Worm (Caenorhabditis elegans) whole organism, young adult: ENCODE data around the gene nspe-6.

Source experiments
- B0019.2 ChIP-seq: fragments of 200-800 bp; sonication (Bioruptor generic); conservative IDR thresholded peaks from 2 replicates; pipeline ENCODE4 v1.3.6; 2022; ENCODE audit warnings: missing genetic modification reagents, missing genetic modification characterization, missing compliant biosample characterization
- B0336.3 ChIP-seq: fragments of 200-800 bp; sonication (Bioruptor generic); IDR thresholded peaks from 2 replicates; pipeline ENCODE4 v1.3.6; 2022; ENCODE audit warnings: missing genetic modification characterization, missing compliant biosample characterization
- F22D6.2 ChIP-seq: sonication (generic microtip); optimal IDR thresholded peaks from 2 replicates; lab custom pipeline; 2016; ENCODE audit warnings: mild to moderate bottlenecking, missing genetic modification characterization, missing compliant biosample characterization
- F33H1.4 ChIP-seq: fragments of 200-800 bp; sonication (Bioruptor generic); IDR thresholded peaks from 2 replicates; pipeline ENCODE4 v1.3.6; 2022; ENCODE audit warnings: missing genetic modification reagents, missing genetic modification characterization, missing compliant biosample characterization
- F49E8.2 ChIP-seq: sonication (generic microtip); optimal IDR thresholded peaks from 3 replicates; lab custom pipeline; 2017; ENCODE audit warnings: missing genetic modification characterization, mild to moderate bottlenecking, missing compliant biosample characterization, antibody characterized with exemption, moderate library complexity; ENCODE audit not compliant: insufficient read depth
- Y53F4B.3 ChIP-seq: fragments of 200-800 bp; sonication (Bioruptor generic); IDR thresholded peaks from 2 replicates; pipeline ENCODE4 v1.3.6; 2022; ENCODE audit warnings: missing genetic modification reagents, missing genetic modification characterization, missing compliant biosample characterization
- Y53G8AR.9 ChIP-seq: fragments of 200-800 bp; sonication (Bioruptor generic); conservative IDR thresholded peaks from 2 replicates; pipeline ENCODE4 v1.3.6; 2022; ENCODE audit warnings: missing genetic modification reagents, missing genetic modification characterization, missing compliant biosample characterization
- Y56A3A.18 ChIP-seq: fragments of 200-800 bp; sonication (Bioruptor generic); IDR thresholded peaks from 2 replicates; pipeline ENCODE4 v1.3.6; 2022; ENCODE audit warnings: missing genetic modification reagents, missing genetic modification characterization, missing compliant biosample characterization
- ama-1 ChIP-seq, 3 experiments: fragments of 150-350 bp in 1 of 3; sonication (generic microtip) in 2 of 3; optimal IDR thresholded peaks; 2 replicates each; lab custom pipeline; 2014 to 2018; ENCODE audit warnings: missing biosample characterization in 2 of 3, missing genetic modification characterization in 2 of 3, missing genetic modification reagents in 2 of 3
- attf-6 ChIP-seq: fragments of 200-800 bp; sonication (Bioruptor generic); IDR thresholded peaks from 2 replicates; pipeline ENCODE4 v1.3.6; 2022; ENCODE audit warnings: missing genetic modification reagents, missing genetic modification characterization, missing compliant biosample characterization
- ccch-3 ChIP-seq: fragments of 200-800 bp; sonication (Bioruptor generic); optimal IDR thresholded peaks from 2 replicates; lab custom pipeline; 2018; ENCODE audit warnings: mild to moderate bottlenecking, missing genetic modification characterization, missing compliant biosample characterization
- ceh-100 ChIP-seq: fragments of 200-800 bp; sonication (Bioruptor generic); IDR thresholded peaks from 2 replicates; pipeline ENCODE4 v1.3.6; 2022; ENCODE audit warnings: missing genetic modification reagents, missing genetic modification characterization, missing compliant biosample characterization
- ceh-58 ChIP-seq: fragments of 200-800 bp; sonication (Bioruptor generic); IDR thresholded peaks from 2 replicates; pipeline ENCODE4 v1.3.6; 2022; ENCODE audit warnings: missing genetic modification characterization, missing compliant biosample characterization
- egl-18 ChIP-seq: fragments of 200-800 bp; sonication (Bioruptor generic); IDR thresholded peaks from 2 replicates; pipeline ENCODE4 v1.3.6; 2022; ENCODE audit warnings: missing genetic modification reagents, missing genetic modification characterization, missing compliant biosample characterization
- egrh-3 ChIP-seq: fragments of 200-800 bp; sonication (Bioruptor generic); IDR thresholded peaks from 2 replicates; pipeline ENCODE4 v1.3.6; 2022; ENCODE audit warnings: missing genetic modification reagents, missing genetic modification characterization, missing compliant biosample characterization
- ets-4 ChIP-seq: fragments of 200-800 bp; sonication (Bioruptor generic); optimal IDR thresholded peaks from 2 replicates; lab custom pipeline; 2018; ENCODE audit warnings: mild to moderate bottlenecking, missing genetic modification characterization, missing compliant biosample characterization
- fkh-3 ChIP-seq: sonication (generic microtip); optimal IDR thresholded peaks from 2 replicates; lab custom pipeline; 2016; ENCODE audit warnings: mild to moderate bottlenecking, missing genetic modification characterization, missing compliant biosample characterization
- him-1 ChIP-seq: sonication (generic microtip); optimal IDR thresholded peaks from 2 replicates; lab custom pipeline; 2016; ENCODE audit warnings: missing genotype, missing genetic modification reagents, missing genetic modification characterization, missing compliant biosample characterization
- hlh-12 ChIP-seq: sonication (generic microtip); optimal IDR thresholded peaks from 2 replicates; lab custom pipeline; 2016; ENCODE audit warnings: missing genetic modification characterization, missing compliant biosample characterization
- let-607 ChIP-seq, 2 experiments: fragments of 200-800 bp in 1 of 2; sonication (Bioruptor generic) in 1 of 2; sonication (generic microtip) in 1 of 2; optimal IDR thresholded peaks; 2 replicates each; lab custom pipeline; 2016 to 2018; ENCODE audit warnings: mild to moderate bottlenecking in 2 of 2, missing compliant biosample characterization in 2 of 2, missing genetic modification characterization in 2 of 2, moderate library complexity in 2 of 2, missing genotype in 1 of 2
- lin-54 ChIP-seq: fragments of 200-800 bp; sonication (Bioruptor generic); optimal IDR thresholded peaks from 2 replicates; lab custom pipeline; 2018; ENCODE audit warnings: mild to moderate bottlenecking, missing genetic modification characterization, missing compliant biosample characterization
- madf-10 ChIP-seq: sonication (generic microtip); optimal IDR thresholded peaks from 2 replicates; lab custom pipeline; 2016; ENCODE audit warnings: mild to moderate bottlenecking, missing genetic modification characterization, missing compliant biosample characterization
- madf-6 ChIP-seq: fragments of 200-800 bp; sonication (Bioruptor generic); IDR thresholded peaks from 2 replicates; pipeline ENCODE4 v1.3.6; 2022; ENCODE audit warnings: missing genetic modification reagents, missing genetic modification characterization, missing compliant biosample characterization
- mxl-1 ChIP-seq: sonication (generic microtip); optimal IDR thresholded peaks from 2 replicates; lab custom pipeline; 2016; ENCODE audit warnings: missing genetic modification characterization, missing compliant biosample characterization
- nhr-27 ChIP-seq: fragments of 200-800 bp; sonication (Bioruptor generic); optimal IDR thresholded peaks from 2 replicates; lab custom pipeline; 2018; ENCODE audit warnings: mild to moderate bottlenecking, missing genetic modification characterization, moderate library complexity, missing compliant biosample characterization
- pbrm-1 ChIP-seq: fragments of 200-800 bp; sonication (Bioruptor generic); IDR thresholded peaks from 2 replicates; pipeline ENCODE4 v1.3.6; 2022; ENCODE audit warnings: missing genetic modification reagents, missing genetic modification characterization, missing compliant biosample characterization
- rec-8 ChIP-seq, 2 experiments: sonication (generic microtip); optimal IDR thresholded peaks; 2 replicates each; lab custom pipeline; 2016; ENCODE audit warnings: mild to moderate bottlenecking in 2 of 2, missing genetic modification characterization in 2 of 2, missing genetic modification reagents in 2 of 2, missing genotype in 2 of 2, missing biosample characterization in 1 of 2, missing compliant biosample characterization in 1 of 2, moderate library complexity in 1 of 2
- rpc-1 ChIP-seq, 2 experiments: fragments of 150-350 bp in 1 of 2; sonication (generic microtip) in 1 of 2; optimal IDR thresholded peaks; 2 replicates each; lab custom pipeline; 2014 to 2018; ENCODE audit warnings: missing biosample characterization in 1 of 2, missing genetic modification characterization in 1 of 2, missing genetic modification reagents in 1 of 2, missing genotype in 1 of 2
- sdz-38 ChIP-seq: sonication (generic microtip); optimal IDR thresholded peaks from 2 replicates; lab custom pipeline; 2016; ENCODE audit warnings: missing genotype, missing genetic modification characterization, missing compliant biosample characterization
- snpc-1.1 ChIP-seq: sonication (generic microtip); optimal IDR thresholded peaks from 2 replicates; lab custom pipeline; 2017; ENCODE audit warnings: missing genetic modification characterization, mild to moderate bottlenecking, missing compliant biosample characterization, antibody characterized with exemption, moderate library complexity, missing genotype, missing genetic modification reagents; ENCODE audit not compliant: insufficient read depth
- snpc-3.4 ChIP-seq: sonication (generic microtip); optimal IDR thresholded peaks from 2 replicates; lab custom pipeline; 2017; ENCODE audit warnings: missing genetic modification characterization, mild to moderate bottlenecking, missing compliant biosample characterization, antibody characterized with exemption, moderate library complexity, missing genotype, missing genetic modification reagents
- somi-1 ChIP-seq: fragments of 200-800 bp; sonication (Bioruptor generic); optimal IDR thresholded peaks from 2 replicates; lab custom pipeline; 2018; ENCODE audit warnings: mild to moderate bottlenecking, missing genetic modification characterization, missing compliant biosample characterization
- sptf-2 ChIP-seq: fragments of 200-800 bp; sonication (Bioruptor generic); optimal IDR thresholded peaks from 2 replicates; lab custom pipeline; 2018; ENCODE audit warnings: mild to moderate bottlenecking, missing genetic modification characterization, missing compliant biosample characterization
- tbx-9 ChIP-seq: sonication (generic microtip); optimal IDR thresholded peaks from 2 replicates; lab custom pipeline; 2016; ENCODE audit warnings: borderline replicate concordance, missing genetic modification characterization, inconsistent platforms, missing compliant biosample characterization
- tlf-1 ChIP-seq: fragments of 200-800 bp; sonication (Bioruptor generic); optimal IDR thresholded peaks from 2 replicates; lab custom pipeline; 2018; ENCODE audit warnings: mild to moderate bottlenecking, missing genetic modification characterization, missing compliant biosample characterization
- unc-130 ChIP-seq: sonication (generic microtip); optimal IDR thresholded peaks from 2 replicates; lab custom pipeline; 2016; ENCODE audit warnings: missing genetic modification reagents, missing genetic modification characterization, missing compliant biosample characterization
- xnd-1 ChIP-seq: sonication (generic microtip); optimal IDR thresholded peaks from 2 replicates; lab custom pipeline; 2016; ENCODE audit warnings: missing genotype, missing genetic modification reagents, missing genetic modification characterization, missing compliant biosample characterization
- ztf-18 ChIP-seq: sonication (generic microtip); optimal IDR thresholded peaks from 2 replicates; lab custom pipeline; 2016; ENCODE audit warnings: missing genotype, mild to moderate bottlenecking, missing genetic modification characterization, missing compliant biosample characterization
- ztf-3 ChIP-seq: fragments of 200-800 bp; sonication (Bioruptor generic); optimal IDR thresholded peaks from 2 replicates; lab custom pipeline; 2018; ENCODE audit warnings: mild to moderate bottlenecking, missing genetic modification characterization, missing compliant biosample characterization

Gene nspe-6

DNA sequence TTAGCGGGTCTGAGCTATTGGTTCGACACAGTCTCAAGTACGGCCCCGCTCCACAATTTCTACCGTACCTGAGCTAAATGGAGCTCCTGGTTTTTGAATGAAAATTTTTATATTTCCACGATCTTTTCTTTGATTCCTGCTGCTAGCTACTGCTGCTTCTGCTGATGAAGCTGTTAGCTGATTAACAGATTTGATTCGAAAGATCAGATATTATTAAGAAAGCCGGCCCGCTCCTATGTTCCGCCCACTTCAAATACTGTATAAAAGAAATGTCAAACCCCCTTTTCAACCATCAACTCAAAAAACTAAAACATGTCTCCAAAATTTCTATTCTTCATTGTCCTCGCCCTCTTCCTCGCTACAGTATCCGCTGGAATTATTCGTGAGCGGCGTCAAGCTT, 1.6 kb upstream of the nspe-6 start, which contains the start of gene nspe-3:
nspe-3 (plus strand) TSS at position 301 of the 400 bp plus-strand sequence.
- TF ChIP-seq fkh-3 (no peak), F49E8.2 (tag; lab: Kevin White, UChicago) (no peak), snpc-1.1 (tag; lab: Kevin White, UChicago) (no peak), him-1 (tag; lab: Kevin White, UChicago) (no peak), let-607 (tag; optimal IDR thresholded peaks at IDR 0.05; lab: Kevin White, UChicago) (no peak), B0336.3 (no peak), attf-6 (GFP tag; lab: Robert Waterston, UW) (no peak), F22D6.2 (tag; lab: Kevin White, UChicago) (no peak), ztf-3 (no peak), ceh-58 (GFP tag; lab: Robert Waterston, UW) (no peak), sptf-2 (GFP tag; lab: Kevin White, UChicago) (no peak), tbx-9 (tag; lab: Kevin White, UChicago) (no peak), egrh-3 (GFP tag; lab: Robert Waterston, UW) (no peak), F33H1.4 (GFP tag; lab: Robert Waterston, UW) (no peak), ama-1 (optimal IDR thresholded peaks at IDR 0.05; lab: Kevin White, UChicago) (no peak), ama-1 (GFP tag; optimal IDR thresholded peaks at IDR 0.05; lab: Kevin White, UChicago) (no peak), xnd-1 (tag; lab: Kevin White, UChicago) (no peak), ceh-100 (no peak)

DNA sequence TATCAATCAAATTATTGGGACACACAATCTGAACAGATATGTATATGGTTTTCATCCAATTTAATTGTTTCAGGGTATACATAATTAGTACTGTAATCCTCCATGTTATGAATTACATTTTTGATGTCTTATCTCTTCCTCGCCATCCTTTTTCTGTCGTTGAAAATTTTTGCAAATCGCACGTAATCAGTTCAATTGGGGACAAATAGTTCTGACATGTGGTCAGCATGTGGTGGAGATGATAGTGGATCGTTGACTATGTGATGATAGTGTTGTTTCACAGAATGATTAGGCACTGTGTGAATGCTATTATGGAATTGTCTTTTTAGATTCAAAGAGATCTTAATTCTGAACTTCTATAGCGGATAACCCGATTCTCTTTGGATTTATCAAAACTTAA, 568 bp downstream of the nspe-6 start:
- TF ChIP-seq Y56A3A.18 (GFP tag; lab: Robert Waterston, UW) = no peak
- no peak for TF ChIP-seq hlh-12 (tag; lab: Kevin White, UChicago)
- no peak for TF ChIP-seq nhr-27
- no peak for TF ChIP-seq attf-6 (GFP tag; lab: Robert Waterston, UW)
- no peak for TF ChIP-seq snpc-3.4 (tag; lab: Kevin White, UChicago)
- no peak for TF ChIP-seq pbrm-1 (GFP tag; lab: Robert Waterston, UW)
- no peak for TF ChIP-seq sdz-38 (tag; lab: Kevin White, UChicago)
- TF ChIP-seq tlf-1 (GFP tag; lab: Kevin White, UChicago) = no peak
- no peak for TF ChIP-seq madf-10
- TF ChIP-seq B0019.2 = no peak
- TF ChIP-seq fkh-3 = no peak
- no peak for TF ChIP-seq rpc-1 (optimal IDR thresholded peaks at IDR 0.05; lab: Kevin White, UChicago)
- TF ChIP-seq rpc-1 (tag; optimal IDR thresholded peaks at IDR 0.05; lab: Kevin White, UChicago) = no peak
- TF ChIP-seq somi-1 (GFP tag; lab: Kevin White, UChicago) = no peak
- no peak for TF ChIP-seq rec-8 (tag; optimal IDR thresholded peaks at IDR 0.05; lab: Kevin White, UChicago)
- TF ChIP-seq, all 124 proteins: peak for 0

DNA sequence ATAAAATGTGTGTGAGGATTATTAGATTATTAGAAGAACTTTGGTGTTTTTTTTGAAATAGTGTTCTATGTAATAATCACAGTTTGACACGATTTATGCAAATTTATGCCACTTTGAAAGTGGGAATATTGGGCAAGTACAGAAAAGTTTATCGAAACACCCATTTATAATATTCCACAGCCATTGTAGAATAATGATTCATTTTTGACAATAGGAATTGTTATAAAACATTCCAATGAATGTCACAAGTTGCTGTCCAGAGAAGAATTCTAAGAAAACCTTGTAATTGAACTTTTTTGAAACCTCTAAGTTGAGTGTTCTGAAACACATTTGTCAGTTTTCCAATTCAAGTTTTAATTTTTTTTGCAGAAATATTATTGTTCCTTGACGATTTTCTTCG, 3.8 kb downstream of the nspe-6 start, which contains the start of gene nspe-4:
nspe-4 (plus strand) TSS at position 301 of the 400 bp plus-strand sequence.
- no peak for TF ChIP-seq madf-6 (GFP tag; lab: Robert Waterston, UW)
- no peak for TF ChIP-seq unc-130 (GFP tag; lab: Kevin White, UChicago)
- no peak for TF ChIP-seq mxl-1 (tag; lab: Kevin White, UChicago)
- TF ChIP-seq Y53F4B.3 (GFP tag; lab: Robert Waterston, UW) = no peak
- TF ChIP-seq ztf-18 (tag; lab: Kevin White, UChicago) = no peak
- TF ChIP-seq egl-18 (GFP tag; lab: Robert Waterston, UW) = no peak
- TF ChIP-seq ztf-3 = no peak
- no peak for TF ChIP-seq hlh-12 (tag; lab: Kevin White, UChicago)
- no peak for TF ChIP-seq ccch-3 (GFP tag; lab: Kevin White, UChicago)
- no peak for TF ChIP-seq Y53G8AR.9
- no peak for TF ChIP-seq ets-4 (GFP tag; lab: Kevin White, UChicago)
- TF ChIP-seq lin-54 (GFP tag; lab: Kevin White, UChicago) = no peak
- no peak for TF ChIP-seq nhr-27
- no peak for TF ChIP-seq ama-1 (optimal IDR thresholded peaks at IDR 0.05; lab: Kevin White, UChicago)
- no peak for TF ChIP-seq ama-1 (GFP tag; optimal IDR thresholded peaks at IDR 0.05; lab: Kevin White, UChicago)
